Fruit fly (Drosophila melanogaster) whole organism, embryonic: ENCODE measurements around the gene CG11670.

ENCODE experiments used
- Adf1 ChIP-seq: fragments of 200-800 bp; sonication (Bioruptor generic); IDR thresholded peaks from 2 replicates; pipeline ENCODE4 v1.3.6; 2022; ENCODE audit warnings: missing biosample characterization, missing genetic modification characterization
- Bteb2 ChIP-seq: fragments of 200-800 bp; sonication (Bioruptor generic); optimal IDR thresholded peaks from 2 replicates; lab custom pipeline; 2016; ENCODE audit warnings: missing biosample characterization, missing genetic modification characterization
- CG10321 ChIP-seq: fragments of 200-800 bp; sonication (Bioruptor generic); IDR thresholded peaks from 2 replicates; pipeline ENCODE4 v1.3.6; 2022; ENCODE audit warnings: missing biosample characterization, missing genetic modification characterization
- CG14667 ChIP-seq: fragments of 200-800 bp; sonication (Bioruptor generic); IDR thresholded peaks from 2 replicates; pipeline ENCODE4 v1.3.6; 2022; ENCODE audit warnings: missing biosample characterization, missing genetic modification characterization
- CG3847 ChIP-seq: fragments of 200-800 bp; sonication (Bioruptor generic); IDR thresholded peaks from 2 replicates; pipeline ENCODE4 v1.3.6; 2022; ENCODE audit warnings: missing biosample characterization, missing genetic modification characterization
- CG4404 ChIP-seq: fragments of 200-800 bp; sonication (Bioruptor generic); IDR thresholded peaks from 2 replicates; pipeline ENCODE4 v1.3.6; 2022; ENCODE audit warnings: missing biosample characterization, missing genetic modification characterization
- CG4707 ChIP-seq: fragments of 200-800 bp; sonication (Bioruptor generic); optimal IDR thresholded peaks from 2 replicates; lab custom pipeline; 2018; ENCODE audit warnings: missing biosample characterization, mild to moderate bottlenecking, missing genetic modification characterization, moderate library complexity
- CG9437 ChIP-seq: fragments of 200-800 bp; sonication (Bioruptor generic); optimal IDR thresholded peaks from 2 replicates; lab custom pipeline; 2018; ENCODE audit warnings: missing biosample characterization, mild to moderate bottlenecking, missing genetic modification characterization
- NC2β ChIP-seq: fragments of 200-800 bp; sonication (Bioruptor generic); optimal IDR thresholded peaks from 2 replicates; lab custom pipeline; 2016; ENCODE audit warnings: missing biosample characterization, missing genetic modification characterization
- cwo ChIP-seq: fragments of 200-800 bp; sonication (Bioruptor generic); optimal IDR thresholded peaks from 3 replicates; lab custom pipeline; 2017; ENCODE audit warnings: missing biosample characterization, missing genetic modification characterization, mild to moderate bottlenecking, moderate library complexity, missing genetic modification reagents
- grn ChIP-seq: fragments of 200-800 bp; sonication (Bioruptor generic); optimal IDR thresholded peaks from 3 replicates; lab custom pipeline; 2017; ENCODE audit warnings: missing biosample characterization, missing genetic modification characterization
- psq ChIP-seq: fragments of 200-800 bp; sonication (Bioruptor generic); optimal IDR thresholded peaks from 2 replicates; lab custom pipeline; 2017; ENCODE audit warnings: missing biosample characterization, missing genetic modification characterization
- sob ChIP-seq: fragments of 200-800 bp; sonication (Bioruptor generic); IDR thresholded peaks from 2 replicates; pipeline ENCODE4 v1.3.6; 2022; ENCODE audit warnings: missing biosample characterization, missing genetic modification characterization

dm6 chr3R:13085924-13086323 is 44.1 kb downstream of the CG11670 start, which contains the start of gene CG43063:
- TF ChIP-seq CG14667 (GFP tag; lab: Robert Waterston, UW) (no peak), Bteb2 (no peak), CG10321 (GFP tag; lab: Robert Waterston, UW) (no peak), CG4707 (GFP tag; lab: Kevin White, UChicago) (no peak), grn (GFP tag; lab: Kevin White, UChicago) (no peak), CG3847 (no peak), Adf1 (GFP tag; lab: Robert Waterston, UW) (no peak), NC2β (GFP tag; lab: Kevin White, UChicago) (no peak), CG9437 (GFP tag; lab: Kevin White, UChicago) (no peak), cwo (no peak), sob (GFP tag; lab: Robert Waterston, UW) (no peak), CG4404 (GFP tag; lab: Robert Waterston, UW) (no peak), psq (GFP tag; lab: Kevin White, UChicago) (no peak)
